Fruit fly (Drosophila melanogaster) whole organism, prepupa: ENCODE data around the gene Spindly.

Experiments used
- CG10631 ChIP-seq: fragments of 200-800 bp; sonication (Bioruptor generic); optimal IDR thresholded peaks from 2 replicates; lab custom pipeline; 2016; ENCODE audit warnings: missing biosample characterization, missing genetic modification characterization
- CG11294 ChIP-seq: fragments of 200-800 bp; sonication (Bioruptor generic); IDR thresholded peaks from 2 replicates; pipeline ENCODE4 v1.3.6; 2022; ENCODE audit warnings: missing biosample characterization, missing genetic modification characterization
- CG15336 ChIP-seq: fragments of 200-800 bp; sonication (Bioruptor generic); IDR thresholded peaks from 2 replicates; pipeline ENCODE4 v1.3.6; 2022; ENCODE audit warnings: missing biosample characterization, missing genetic modification characterization
- CG1621 ChIP-seq: fragments of 200-800 bp; sonication (Bioruptor generic); optimal IDR thresholded peaks from 3 replicates; lab custom pipeline; 2018; ENCODE audit warnings: missing biosample characterization, mild to moderate bottlenecking, missing genetic modification characterization
- CG3032 ChIP-seq: fragments of 200-800 bp; optimal IDR thresholded peaks from 2 replicates; lab custom pipeline; 2019; ENCODE audit warnings: missing biosample characterization, mild to moderate bottlenecking, missing genetic modification characterization, moderate library complexity
- CG34406 ChIP-seq: fragments of 200-800 bp; sonication (Bioruptor generic); optimal IDR thresholded peaks from 3 replicates; lab custom pipeline; 2016; ENCODE audit warnings: missing biosample characterization, missing genetic modification characterization
- CG3919 ChIP-seq: fragments of 200-800 bp; sonication (Bioruptor generic); optimal IDR thresholded peaks from 3 replicates; lab custom pipeline; 2016; ENCODE audit warnings: missing biosample characterization, missing genetic modification characterization
- CG4318 ChIP-seq: fragments of 200-800 bp; sonication (Bioruptor generic); optimal IDR thresholded peaks from 3 replicates; lab custom pipeline; 2017; ENCODE audit warnings: missing biosample characterization, mild to moderate bottlenecking, missing genetic modification characterization
- CG6163 ChIP-seq: fragments of 200-800 bp; sonication (Bioruptor generic); IDR thresholded peaks from 3 replicates; pipeline ENCODE4 v1.3.6; 2022; ENCODE audit warnings: missing biosample characterization, missing genetic modification characterization
- CG6276 ChIP-seq: fragments of 200-800 bp; sonication (Bioruptor generic); optimal IDR thresholded peaks from 2 replicates; lab custom pipeline; 2017; ENCODE audit warnings: missing biosample characterization, mild to moderate bottlenecking, missing genetic modification characterization
- CG6792 ChIP-seq: fragments of 200-800 bp; sonication (Bioruptor generic); optimal IDR thresholded peaks from 3 replicates; lab custom pipeline; 2016; ENCODE audit warnings: missing biosample characterization, missing genetic modification characterization
- CG6854 ChIP-seq: fragments of 200-800 bp; sonication (Bioruptor generic); optimal IDR thresholded peaks from 2 replicates; lab custom pipeline; 2017; ENCODE audit warnings: missing biosample characterization, mild to moderate bottlenecking, missing genetic modification characterization
- CG8119 ChIP-seq: fragments of 200-800 bp; sonication (Bioruptor generic); IDR thresholded peaks from 3 replicates; pipeline ENCODE4 v1.3.6; 2022; ENCODE audit warnings: missing biosample characterization, missing genetic modification characterization
- CG8319 ChIP-seq: fragments of 200-800 bp; sonication (Bioruptor generic); optimal IDR thresholded peaks from 3 replicates; lab custom pipeline; 2016; ENCODE audit warnings: missing biosample characterization, missing genetic modification characterization
- CG8632 ChIP-seq: fragments of 200-800 bp; sonication (Bioruptor generic); optimal IDR thresholded peaks from 3 replicates; lab custom pipeline; 2016; ENCODE audit warnings: missing biosample characterization, missing genetic modification characterization
- Eip75B ChIP-seq: fragments of 200-800 bp; sonication (Bioruptor generic); optimal IDR thresholded peaks from 3 replicates; lab custom pipeline; 2016; ENCODE audit warnings: missing biosample characterization, missing genetic modification characterization
- Eip93F ChIP-seq: fragments of 200-800 bp; sonication (Bioruptor generic); optimal IDR thresholded peaks from 2 replicates; lab custom pipeline; 2016; ENCODE audit warnings: missing biosample characterization, mild to moderate bottlenecking, missing genetic modification characterization
- Ets21C ChIP-seq: fragments of 200-800 bp; sonication (Bioruptor generic); optimal IDR thresholded peaks from 3 replicates; lab custom pipeline; 2016; ENCODE audit warnings: missing biosample characterization, missing genetic modification characterization
- Gug ChIP-seq: fragments of 200-800 bp; sonication (Bioruptor generic); IDR thresholded peaks from 2 replicates; pipeline ENCODE4 v1.3.6; 2022; ENCODE audit warnings: missing biosample characterization, missing genetic modification characterization
- Hr39 ChIP-seq: fragments of 200-800 bp; sonication (Bioruptor generic); optimal IDR thresholded peaks from 2 replicates; lab custom pipeline; 2016; ENCODE audit warnings: missing biosample characterization, missing genetic modification characterization
- Met ChIP-seq: fragments of 200-800 bp; sonication (Bioruptor generic); optimal IDR thresholded peaks from 3 replicates; lab custom pipeline; 2016; ENCODE audit warnings: missing biosample characterization, missing genetic modification characterization
- OdsH ChIP-seq: fragments of 200-800 bp; sonication (Bioruptor generic); optimal IDR thresholded peaks from 3 replicates; lab custom pipeline; 2016; ENCODE audit warnings: missing biosample characterization, missing genetic modification characterization
- Sox102F ChIP-seq: fragments of 200-800 bp; sonication (Bioruptor generic); optimal IDR thresholded peaks from 2 replicates; lab custom pipeline; 2016; ENCODE audit warnings: missing biosample characterization, mild to moderate bottlenecking, missing genetic modification characterization
- Sox14 ChIP-seq: fragments of 200-800 bp; sonication (Bioruptor generic); optimal IDR thresholded peaks from 3 replicates; lab custom pipeline; 2016; ENCODE audit warnings: missing biosample characterization, missing genetic modification characterization
- Sox15 ChIP-seq: fragments of 200-800 bp; sonication (Bioruptor generic); optimal IDR thresholded peaks from 3 replicates; lab custom pipeline; 2016; ENCODE audit warnings: missing biosample characterization, missing genetic modification characterization
- cyc ChIP-seq: fragments of 200-800 bp; sonication (Bioruptor generic); optimal IDR thresholded peaks from 3 replicates; lab custom pipeline; 2016; ENCODE audit warnings: missing biosample characterization, missing genetic modification characterization
- dac ChIP-seq: fragments of 200-800 bp; sonication (Bioruptor generic); optimal IDR thresholded peaks from 2 replicates; lab custom pipeline; 2017; ENCODE audit warnings: missing biosample characterization, mild to moderate bottlenecking, missing genetic modification characterization
- eg ChIP-seq: fragments of 200-800 bp; sonication (Bioruptor generic); IDR thresholded peaks from 3 replicates; pipeline ENCODE4 v1.3.6; 2022; ENCODE audit warnings: missing biosample characterization, missing genetic modification characterization
- fd59A ChIP-seq: fragments of 200-800 bp; sonication (Bioruptor generic); optimal IDR thresholded peaks from 2 replicates; lab custom pipeline; 2017; ENCODE audit warnings: missing biosample characterization, mild to moderate bottlenecking, missing genetic modification characterization, missing genetic modification reagents
- fd85E ChIP-seq: fragments of 200-800 bp; sonication (Bioruptor generic); optimal IDR thresholded peaks from 3 replicates; lab custom pipeline; 2016; ENCODE audit warnings: missing biosample characterization, missing genetic modification characterization
- fkh ChIP-seq: fragments of 200-800 bp; sonication (Bioruptor generic); optimal IDR thresholded peaks from 3 replicates; lab custom pipeline; 2017; ENCODE audit warnings: missing biosample characterization, mild to moderate bottlenecking, missing genetic modification characterization, moderate library complexity
- lz ChIP-seq: fragments of 200-800 bp; sonication (Bioruptor generic); optimal IDR thresholded peaks from 3 replicates; lab custom pipeline; 2016; ENCODE audit warnings: missing biosample characterization, missing genetic modification characterization
- net ChIP-seq: fragments of 200-800 bp; sonication (Bioruptor generic); optimal IDR thresholded peaks from 3 replicates; lab custom pipeline; 2016; ENCODE audit warnings: missing biosample characterization, missing genetic modification characterization
- salr ChIP-seq, 2 experiments: fragments of 200-800 bp; sonication (Bioruptor generic); optimal IDR thresholded peaks; 3 replicates each; lab custom pipeline; 2016 to 2018; ENCODE audit warnings: missing biosample characterization in 2 of 2, missing genetic modification characterization in 2 of 2, mild to moderate bottlenecking in 1 of 2
- spab ChIP-seq: fragments of 200-800 bp; sonication (Bioruptor generic); optimal IDR thresholded peaks from 2 replicates; lab custom pipeline; 2017; ENCODE audit warnings: missing biosample characterization, mild to moderate bottlenecking, missing genetic modification characterization, missing genetic modification reagents
- svp ChIP-seq: fragments of 200-800 bp; sonication (Bioruptor generic); peaks from one replicate; lab custom pipeline; 2016; ENCODE audit warnings: missing biosample characterization, missing genetic modification characterization
- vri ChIP-seq: fragments of 200-800 bp; sonication (Bioruptor generic); optimal IDR thresholded peaks from 3 replicates; lab custom pipeline; 2016; ENCODE audit warnings: missing biosample characterization, mild to moderate bottlenecking, missing genetic modification characterization

The Spindly gene

DNA sequence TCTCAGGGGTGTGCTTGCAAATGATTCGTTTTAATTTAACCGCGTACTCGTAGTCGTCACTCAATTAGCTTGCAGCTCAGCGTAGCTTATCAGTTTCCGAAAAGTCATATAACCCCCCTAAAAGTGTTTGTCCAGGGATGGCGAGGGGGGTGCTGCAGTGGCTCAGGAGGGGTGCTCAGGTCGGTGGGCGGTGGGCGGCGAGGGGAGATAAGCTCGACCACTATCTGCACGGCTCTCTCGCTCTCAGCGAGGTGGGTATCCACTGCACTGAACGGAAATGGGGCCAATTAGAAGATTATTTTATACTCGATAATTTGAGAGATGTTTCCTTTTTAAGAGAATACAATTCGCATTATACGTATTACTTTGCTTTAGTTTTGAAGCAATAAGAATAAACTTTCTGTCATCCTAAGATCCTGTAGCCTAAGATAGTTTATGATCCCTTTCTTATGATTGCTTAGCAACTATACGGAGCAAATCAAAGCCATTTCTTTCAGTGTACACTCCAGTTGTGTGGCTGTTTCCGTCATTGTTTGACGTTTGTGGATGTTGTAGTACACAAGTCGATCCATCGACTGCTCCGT lies 43.1 kb upstream of the Spindly start (continued):
- TF ChIP-seq lz (GFP tag; lab: Kevin White, UChicago), result peak; percentile 55
- peak; percentile 50 for TF ChIP-seq Sox14 (GFP tag; lab: Kevin White, UChicago)
- no peak for TF ChIP-seq Eip93F (GFP tag; lab: Kevin White, UChicago)
- TF ChIP-seq Gug (GFP tag; lab: Robert Waterston, UW), result no peak
- TF ChIP-seq dac, result no peak
- TF ChIP-seq eg (GFP tag; lab: Robert Waterston, UW), result peak; percentile 63; the same call in 2 of the 3 replicates
- TF ChIP-seq Sox102F (GFP tag; lab: Kevin White, UChicago), result peak; percentile 46
- TF ChIP-seq fd85E (GFP tag; lab: Kevin White, UChicago), result no peak
- TF ChIP-seq Sox15 (GFP tag; lab: Kevin White, UChicago), result peak; percentile 30
- TF ChIP-seq CG8632, result peak; percentile 5
- peak; percentile 27 for TF ChIP-seq CG3919 (GFP tag; lab: Kevin White, UChicago)
- peak; percentile 71 for TF ChIP-seq Hr39 (GFP tag; lab: Kevin White, UChicago)
- no peak for TF ChIP-seq salr (GFP tag; optimal IDR thresholded peaks at IDR 0.05; lab: Kevin White, UChicago)
- TF ChIP-seq cyc (GFP tag; lab: Kevin White, UChicago), result peak; percentile 57
- peak; percentile 63 for TF ChIP-seq CG8119 (GFP tag; lab: Robert Waterston, UW)
- peak; percentile 63 for TF ChIP-seq CG15336 (GFP tag; lab: Robert Waterston, UW)
- peak; percentile 42; the same call in 2 of the 3 replicates for TF ChIP-seq CG6163
- TF ChIP-seq CG1621 (tag; lab: Kevin White, UChicago), result no peak
- peak; percentile 6 for TF ChIP-seq Eip75B (GFP tag; lab: Kevin White, UChicago)

dm6 chr2L:3572529-3573171 lies 42.5 kb upstream of the Spindly start:
- no peak for TF ChIP-seq salr (GFP tag; optimal IDR thresholded peaks at IDR 0.05; lab: Kevin White, UChicago)
- TF ChIP-seq fd85E (GFP tag; lab: Kevin White, UChicago), result no peak
- no peak for TF ChIP-seq Met
- TF ChIP-seq CG34406, result no peak
- no peak for TF ChIP-seq cyc (GFP tag; lab: Kevin White, UChicago)
- TF ChIP-seq Ets21C (GFP tag; lab: Kevin White, UChicago), result no peak
- no peak for TF ChIP-seq CG4318 (GFP tag; lab: Kevin White, UChicago)
- no peak for TF ChIP-seq svp (GFP tag; lab: Kevin White, UChicago)
- TF ChIP-seq CG8319 (GFP tag; lab: Kevin White, UChicago), result no peak
- no peak for TF ChIP-seq CG6854 (GFP tag; lab: Kevin White, UChicago)

DNA sequence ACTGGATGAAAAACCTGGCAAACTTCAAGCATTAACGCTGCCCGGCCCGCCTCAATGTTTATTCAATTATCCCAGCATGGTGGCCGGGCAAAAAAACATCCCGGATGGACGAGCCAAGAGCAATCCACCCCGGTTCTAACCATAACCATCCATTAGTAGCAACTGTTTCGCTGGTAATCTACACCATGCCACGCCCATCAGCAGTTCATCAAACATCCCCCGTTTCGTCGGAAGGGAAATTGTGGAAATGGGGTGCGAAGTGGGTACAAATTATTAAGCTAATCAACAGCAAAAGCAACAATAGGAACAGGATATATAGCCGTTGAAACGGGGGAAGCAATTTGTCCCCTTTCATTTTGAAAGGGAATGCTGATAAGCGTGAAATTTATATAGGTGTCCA lies 41.3 kb upstream of the Spindly start:
- no peak for TF ChIP-seq lz (GFP tag; lab: Kevin White, UChicago)
- TF ChIP-seq CG6163, result no peak
- TF ChIP-seq CG10631, result no peak
- TF ChIP-seq fd59A, result no peak
- no peak for TF ChIP-seq eg (GFP tag; lab: Robert Waterston, UW)
- no peak for TF ChIP-seq spab (GFP tag; lab: Kevin White, UChicago)
- TF ChIP-seq fd85E (GFP tag; lab: Kevin White, UChicago), result no peak
- TF ChIP-seq CG11294 (GFP tag; lab: Robert Waterston, UW), result no peak
- no peak for TF ChIP-seq CG6792 (GFP tag; lab: Kevin White, UChicago)
- TF ChIP-seq CG6276, result no peak
- no peak for TF ChIP-seq vri (GFP tag; lab: Kevin White, UChicago)
- no peak for TF ChIP-seq CG3032 (tag; lab: Kevin White, UChicago)
- TF ChIP-seq OdsH (GFP tag; lab: Kevin White, UChicago), result no peak
- no peak for TF ChIP-seq CG6854 (GFP tag; lab: Kevin White, UChicago)
- TF ChIP-seq, all 60 proteins: peak for 0

- TF ChIP-seq net (GFP tag; lab: Kevin White, UChicago) (no peak), fkh (GFP tag; lab: Kevin White, UChicago) (peak; percentile 72), CG4318 (GFP tag; lab: Kevin White, UChicago) (no peak)
These were observed 40.4 kb upstream of the Spindly start for dm6 chr2L:3570566-3570965.
